Fruit fly (Drosophila melanogaster) whole organism, embryonic: Measurements from ENCODE around the gene ND-39.
A peak's percentile ranks its signal among the peaks of the same experiment; 100 is the strongest.

Experiments used
- CG10366 ChIP-seq: fragments of 200-800 bp; sonication (Bioruptor generic); IDR thresholded peaks from 2 replicates; pipeline ENCODE4 v1.3.6; 2022; ENCODE audit warnings: missing biosample characterization, missing genetic modification characterization
- CG11398 ChIP-seq: fragments of 200-800 bp; sonication (Bioruptor generic); optimal IDR thresholded peaks from 2 replicates; lab custom pipeline; 2016; ENCODE audit warnings: missing biosample characterization, missing genetic modification characterization
- CG11695 ChIP-seq: fragments of 200-800 bp; sonication (Bioruptor generic); IDR thresholded peaks from 3 replicates; pipeline ENCODE4 v1.3.6; 2022; ENCODE audit warnings: missing biosample characterization, missing genetic modification characterization
- CG12236 ChIP-seq: fragments of 200-800 bp; sonication (Bioruptor generic); optimal IDR thresholded peaks from 2 replicates; lab custom pipeline; 2016; ENCODE audit warnings: missing biosample characterization, missing genetic modification characterization
- CG14860 ChIP-seq: fragments of 200-800 bp; sonication (Bioruptor generic); IDR thresholded peaks from 3 replicates; pipeline ENCODE4 v1.3.6; 2022; ENCODE audit warnings: missing biosample characterization, missing genetic modification characterization; ENCODE audit not compliant: partially characterized antibody
- CG15073 ChIP-seq: fragments of 200-800 bp; sonication (Bioruptor generic); optimal IDR thresholded peaks from 2 replicates; lab custom pipeline; 2016; ENCODE audit warnings: missing biosample characterization, missing genetic modification characterization
- CG1529 ChIP-seq: fragments of 200-800 bp; sonication (Bioruptor generic); optimal IDR thresholded peaks from 3 replicates; lab custom pipeline; 2018; ENCODE audit warnings: missing biosample characterization, missing genetic modification characterization
- CG15514 ChIP-seq: fragments of 200-800 bp; sonication (Bioruptor generic); optimal IDR thresholded peaks from 3 replicates; lab custom pipeline; 2017; ENCODE audit warnings: missing biosample characterization, missing genetic modification characterization, mild to moderate bottlenecking, moderate library complexity, missing genetic modification reagents
- CG16863 ChIP-seq: fragments of 200-800 bp; sonication (Bioruptor generic); optimal IDR thresholded peaks from 3 replicates; lab custom pipeline; 2016; ENCODE audit warnings: missing biosample characterization, missing genetic modification characterization
- CG17568 ChIP-seq: fragments of 200-800 bp; sonication (Bioruptor generic); optimal IDR thresholded peaks from 2 replicates; lab custom pipeline; 2018; ENCODE audit warnings: missing biosample characterization, mild to moderate bottlenecking, missing genetic modification characterization, moderate library complexity
- CG17802 ChIP-seq: fragments of 200-800 bp; sonication (Bioruptor generic); optimal IDR thresholded peaks from 2 replicates; lab custom pipeline; 2018; ENCODE audit warnings: missing biosample characterization, mild to moderate bottlenecking, missing genetic modification characterization, moderate library complexity
- CG2199 ChIP-seq: fragments of 200-800 bp; sonication (Bioruptor generic); IDR thresholded peaks from 3 replicates; pipeline ENCODE4 v1.3.6; 2022; ENCODE audit warnings: missing biosample characterization, missing genetic modification characterization
- CG34224 ChIP-seq: fragments of 200-800 bp; sonication (Bioruptor generic); IDR thresholded peaks from 3 replicates; pipeline ENCODE4 v1.3.6; 2022; ENCODE audit warnings: missing biosample characterization, missing genetic modification characterization; ENCODE audit not compliant: partially characterized antibody
- CG3995 ChIP-seq: fragments of 200-800 bp; sonication (Bioruptor generic); optimal IDR thresholded peaks from 3 replicates; lab custom pipeline; 2016; ENCODE audit warnings: missing biosample characterization, missing genetic modification characterization
- CG4424 ChIP-seq: fragments of 200-800 bp; sonication (Bioruptor generic); optimal IDR thresholded peaks from 3 replicates; lab custom pipeline; 2016; ENCODE audit warnings: missing biosample characterization, missing genetic modification characterization
- CG6254 ChIP-seq: fragments of 200-800 bp; sonication (Bioruptor generic); optimal IDR thresholded peaks from 3 replicates; lab custom pipeline; 2017; ENCODE audit warnings: mild to moderate bottlenecking, missing biosample characterization, missing genetic modification reagents, missing genetic modification characterization
- CG6654 ChIP-seq: fragments of 200-800 bp; sonication (Bioruptor generic); optimal IDR thresholded peaks from 2 replicates; lab custom pipeline; 2017; ENCODE audit warnings: missing biosample characterization, mild to moderate bottlenecking, missing genetic modification characterization
- CG7372 ChIP-seq: fragments of 200-800 bp; sonication (Bioruptor generic); IDR thresholded peaks from 2 replicates; pipeline ENCODE4 v1.3.6; 2022; ENCODE audit warnings: missing biosample characterization, missing genetic modification characterization
- CHES-1-like ChIP-seq: fragments of 200-800 bp; sonication (Bioruptor generic); optimal IDR thresholded peaks from 2 replicates; lab custom pipeline; 2016; ENCODE audit warnings: missing biosample characterization, missing genetic modification characterization
- Camta ChIP-seq: fragments of 200-800 bp; sonication (Bioruptor generic); optimal IDR thresholded peaks from 2 replicates; lab custom pipeline; 2016; ENCODE audit warnings: missing biosample characterization, missing genetic modification characterization
- D19A ChIP-seq: fragments of 200-800 bp; optimal IDR thresholded peaks from 3 replicates; lab custom pipeline; 2019; ENCODE audit warnings: missing biosample characterization, mild to moderate bottlenecking, missing genetic modification characterization, moderate library complexity
- Dll ChIP-seq: fragments of 200-800 bp; sonication (Bioruptor generic); IDR thresholded peaks from 4 replicates; pipeline ENCODE4 v1.3.6; 2022; ENCODE audit warnings: missing biosample characterization, missing genetic modification characterization; ENCODE audit not compliant: partially characterized antibody
- Dp ChIP-seq: fragments of 200-800 bp; sonication (Bioruptor generic); optimal IDR thresholded peaks from 2 replicates; lab custom pipeline; 2018; ENCODE audit warnings: missing biosample characterization, mild to moderate bottlenecking, missing genetic modification characterization, moderate library complexity
- Dref ChIP-seq: fragments of 200-800 bp; sonication (Bioruptor generic); IDR thresholded peaks from 2 replicates; pipeline ENCODE4 v1.3.6; 2022; ENCODE audit warnings: missing biosample characterization, missing genetic modification characterization
- Elba2 ChIP-seq: fragments of 200-800 bp; sonication (Bioruptor generic); optimal IDR thresholded peaks from 3 replicates; lab custom pipeline; 2016; ENCODE audit warnings: missing biosample characterization, missing genetic modification characterization
- Ets97D ChIP-seq: fragments of 200-800 bp; sonication (Bioruptor generic); optimal IDR thresholded peaks from 3 replicates; lab custom pipeline; 2016; ENCODE audit warnings: missing biosample characterization, missing genetic modification characterization
- HLH3B ChIP-seq: fragments of 200-800 bp; sonication (Bioruptor generic); IDR thresholded peaks from 2 replicates; pipeline ENCODE4 v1.3.6; 2022; ENCODE audit warnings: missing biosample characterization, missing genetic modification characterization
- HmgD ChIP-seq: fragments of 200-800 bp; sonication (Bioruptor generic); optimal IDR thresholded peaks from 3 replicates; lab custom pipeline; 2016; ENCODE audit warnings: missing biosample characterization, missing genetic modification characterization
- Hr39 ChIP-seq: fragments of >200 bp; optimal IDR thresholded peaks from 2 replicates; lab custom pipeline; 2017
- Lpt ChIP-seq: fragments of >200 bp; optimal IDR thresholded peaks from 2 replicates; lab custom pipeline; 2018; ENCODE audit warnings: missing biosample characterization, missing genetic modification characterization
- Scr ChIP-seq: fragments of 200-800 bp; sonication (Bioruptor generic); IDR thresholded peaks from 2 replicates; pipeline ENCODE4 v1.3.6; 2022; ENCODE audit warnings: missing biosample characterization, missing genetic modification characterization; ENCODE audit not compliant: partially characterized antibody
- Sox100B ChIP-seq: fragments of 200-800 bp; sonication (Bioruptor generic); optimal IDR thresholded peaks from 3 replicates; lab custom pipeline; 2018; ENCODE audit warnings: missing biosample characterization, mild to moderate bottlenecking, missing genetic modification characterization
- Taf1 ChIP-seq: fragments of 200-800 bp; sonication (Bioruptor generic); IDR thresholded peaks from 2 replicates; pipeline ENCODE4 v1.3.6; 2022; ENCODE audit warnings: missing biosample characterization, missing genetic modification characterization
- cg ChIP-seq: fragments of 200-800 bp; sonication (Bioruptor generic); optimal IDR thresholded peaks from 3 replicates; lab custom pipeline; 2019; ENCODE audit warnings: missing biosample characterization, mild to moderate bottlenecking, missing genetic modification characterization, moderate library complexity
- corto ChIP-seq: fragments of 200-800 bp; sonication (Bioruptor generic); optimal IDR thresholded peaks from 2 replicates; lab custom pipeline; 2016; ENCODE audit warnings: missing biosample characterization, mild to moderate bottlenecking, missing genetic modification characterization, moderate library complexity
- dan ChIP-seq: fragments of 200-800 bp; sonication (Bioruptor generic); IDR thresholded peaks from 2 replicates; pipeline ENCODE4 v1.3.6; 2022; ENCODE audit warnings: missing biosample characterization, missing genetic modification characterization
- gcm ChIP-seq: fragments of 200-800 bp; sonication (Bioruptor generic); optimal IDR thresholded peaks from 2 replicates; lab custom pipeline; 2019; ENCODE audit warnings: missing biosample characterization, mild to moderate bottlenecking, missing genetic modification characterization, moderate library complexity
- gro ChIP-seq: fragments of 200-800 bp; sonication (Bioruptor generic); optimal IDR thresholded peaks from 2 replicates; lab custom pipeline; 2016; ENCODE audit warnings: missing biosample characterization, missing genetic modification characterization
- kay ChIP-seq: fragments of 200-800 bp; sonication (Bioruptor generic); optimal IDR thresholded peaks from 2 replicates; lab custom pipeline; 2016; ENCODE audit warnings: missing biosample characterization, missing genetic modification characterization
- klu ChIP-seq: fragments of 200-800 bp; sonication (Bioruptor generic); IDR thresholded peaks from 2 replicates; pipeline ENCODE4 v1.3.6; 2022; ENCODE audit warnings: missing biosample characterization, missing genetic modification characterization
- lola ChIP-seq, 3 experiments: fragments of >200 bp in 2 of 3; fragments of 200-800 bp in 1 of 3; sonication (Bioruptor generic) in 1 of 3; optimal IDR thresholded peaks; 2 replicates each; lab custom pipeline; 2017 to 2019; ENCODE audit warnings: missing biosample characterization in 3 of 3, missing genetic modification characterization in 3 of 3, mild to moderate bottlenecking in 1 of 3, moderate library complexity in 1 of 3
- maf-S ChIP-seq: fragments of 200-800 bp; sonication (Bioruptor generic); optimal IDR thresholded peaks from 2 replicates; lab custom pipeline; 2016; ENCODE audit warnings: missing biosample characterization, missing genetic modification characterization
- phol ChIP-seq: fragments of 200-800 bp; sonication (Bioruptor generic); optimal IDR thresholded peaks from 3 replicates; lab custom pipeline; 2018; ENCODE audit warnings: missing biosample characterization, mild to moderate bottlenecking, missing genetic modification characterization, moderate library complexity
- psq ChIP-seq: fragments of 200-800 bp; sonication (Bioruptor generic); optimal IDR thresholded peaks from 2 replicates; lab custom pipeline; 2017; ENCODE audit warnings: missing biosample characterization, missing genetic modification characterization
- stc ChIP-seq: fragments of 200-800 bp; sonication (Bioruptor generic); IDR thresholded peaks from 2 replicates; pipeline ENCODE4 v1.3.6; 2022; ENCODE audit warnings: missing biosample characterization, missing genetic modification characterization
- stwl ChIP-seq: fragments of 200-800 bp; sonication (Bioruptor generic); optimal IDR thresholded peaks from 3 replicates; lab custom pipeline; 2018; ENCODE audit warnings: missing biosample characterization, mild to moderate bottlenecking, missing genetic modification characterization, moderate library complexity
- tap ChIP-seq: fragments of 200-800 bp; optimal IDR thresholded peaks from 3 replicates; lab custom pipeline; 2019; ENCODE audit warnings: missing biosample characterization, mild to moderate bottlenecking, missing genetic modification characterization, moderate library complexity
- tll ChIP-seq, 2 experiments: fragments of 200-800 bp in 1 of 2; fragments of >200 bp in 1 of 2; sonication (Bioruptor generic) in 1 of 2; optimal IDR thresholded peaks; 2 replicates each; lab custom pipeline; 2017 to 2019; ENCODE audit warnings: missing biosample characterization in 2 of 2, missing genetic modification characterization in 2 of 2, mild to moderate bottlenecking in 1 of 2, moderate library complexity in 1 of 2
- wor ChIP-seq: fragments of 200-800 bp; sonication (Bioruptor generic); IDR thresholded peaks from 2 replicates; pipeline ENCODE4 v1.3.6; 2022; ENCODE audit warnings: missing biosample characterization, missing genetic modification characterization
- zen2 ChIP-seq: fragments of 200-800 bp; sonication (Bioruptor generic); IDR thresholded peaks from 3 replicates; pipeline ENCODE4 v1.3.6; 2022; ENCODE audit warnings: missing biosample characterization, missing genetic modification characterization; ENCODE audit not compliant: partially characterized antibody

The ND-39 gene

DNA sequence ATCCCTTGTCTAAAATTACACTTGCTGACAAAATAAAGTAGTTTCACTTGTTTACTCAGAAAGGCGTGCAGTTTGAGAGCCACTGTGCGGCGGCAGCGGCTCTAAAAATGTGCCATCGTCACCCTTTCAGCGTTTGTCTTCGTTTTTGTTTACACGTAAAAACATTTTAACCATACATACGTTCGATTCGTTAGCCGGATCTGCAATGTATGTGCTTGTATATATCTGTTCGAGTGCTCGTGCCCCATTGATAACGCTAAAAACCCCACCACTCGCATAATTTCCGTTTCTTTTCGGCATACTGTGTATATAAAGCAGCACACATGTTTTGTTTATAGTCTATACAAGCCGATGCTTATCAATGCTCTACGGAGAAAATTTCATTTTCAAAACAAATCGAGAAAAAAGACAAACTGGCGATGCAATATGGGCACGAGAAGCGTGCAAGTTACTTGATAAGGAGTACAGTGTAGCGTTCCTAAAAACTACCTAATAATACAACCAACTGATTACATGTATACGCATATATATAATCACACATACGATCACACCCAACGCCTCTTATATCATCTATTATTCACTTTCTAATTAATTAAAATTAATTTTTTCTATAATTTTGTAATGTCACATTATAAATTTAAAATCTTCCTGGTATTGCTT, 24.8 kb downstream of the ND-39 start (continued):
- TF ChIP-seq CG11695 (GFP tag; lab: Robert Waterston, UW) (no peak), Hr39 (no peak), klu (no peak), corto (no peak), CG17568 (peak; percentile 3), kay (GFP tag; lab: Kevin White, UChicago) (no peak), CG16863 (no peak), tap (peak; percentile 64), CG10366 (GFP tag; lab: Robert Waterston, UW) (peak; percentile 33), HLH3B (GFP tag; lab: Robert Waterston, UW) (peak; percentile 36; the same call in 1 of the 2 replicates), CG11398 (GFP tag; lab: Kevin White, UChicago) (no peak), stc (GFP tag; lab: Robert Waterston, UW) (peak; percentile 13; the same call in 1 of the 2 replicates), CG7372 (GFP tag; lab: Robert Waterston, UW) (no peak), tll (GFP tag; optimal IDR thresholded peaks at IDR 0.05; lab: Kevin White, UChicago) (no peak), CHES-1-like (GFP tag; lab: Kevin White, UChicago) (no peak), CG17802 (tag; lab: Kevin White, UChicago) (no peak), Ets97D (GFP tag; lab: Kevin White, UChicago) (no peak), gro (GFP tag; lab: Kevin White, UChicago) (no peak), CG1529 (no peak), D19A (tag; lab: Kevin White, UChicago) (peak; percentile 65), CG15514 (GFP tag; lab: Kevin White, UChicago) (peak; percentile 16), Camta (GFP tag; lab: Kevin White, UChicago) (no peak), CG2199 (GFP tag; lab: Robert Waterston, UW) (peak; percentile 97), Scr (0 out of 2 replicates have a peak, but pooled peaks have one; percentile 9), phol (tag; lab: Kevin White, UChicago) (peak; percentile 62), HmgD (no peak), Dll (GFP tag; lab: Robert Waterston, UW) (no peak), cg (GFP tag; lab: Kevin White, UChicago) (peak; percentile 33), Dref (GFP tag; lab: Robert Waterston, UW) (no peak), gcm (GFP tag; lab: Kevin White, UChicago) (peak; percentile 31), stwl (tag; lab: Kevin White, UChicago) (no peak), maf-S (GFP tag; lab: Kevin White, UChicago) (no peak), Elba2 (GFP tag; lab: Kevin White, UChicago) (no peak), Taf1 (GFP tag; lab: Robert Waterston, UW) (0 out of 2 replicates have a peak, but pooled peaks have one; percentile 8), CG3995 (GFP tag; lab: Kevin White, UChicago) (no peak), CG4424 (peak; percentile 35), CG14860 (GFP tag; lab: Robert Waterston, UW) (no peak), Lpt (GFP tag; lab: Kevin White, UChicago) (no peak), wor (no peak), CG6254 (GFP tag; lab: Kevin White, UChicago) (peak; percentile 30), Dp (no peak), psq (GFP tag; lab: Kevin White, UChicago) (no peak), Sox100B (GFP tag; lab: Kevin White, UChicago) (peak; percentile 57), CG34224 (GFP tag; lab: Robert Waterston, UW) (0 out of 3 replicates have a peak, but pooled peaks have one; percentile 31), CG15073 (GFP tag; lab: Kevin White, UChicago) (no peak), CG6654 (peak; percentile 99), zen2 (no peak), dan (GFP tag; lab: Robert Waterston, UW) (no peak), CG12236 (GFP tag; lab: Kevin White, UChicago) (no peak), lola (GFP tag; optimal IDR thresholded peaks at IDR 0.05; lab: Kevin White, UChicago) (peak in 1 of 3 experiments; percentile 46)
